Worm (Caenorhabditis elegans) whole organism, L2 larva: ENCODE data around the gene nifk-1.

Experiments used
- C34F6.9 ChIP-seq: fragments of 150-350 bp; optimal IDR thresholded peaks from 2 replicates; lab custom pipeline; 2014; ENCODE audit warnings: missing biosample characterization, missing genetic modification characterization
- F13H6.1 ChIP-seq: sonication (generic microtip); optimal IDR thresholded peaks from 2 replicates; lab custom pipeline; 2016; ENCODE audit warnings: missing genetic modification characterization, missing compliant biosample characterization
- R02D3.7 ChIP-seq: fragments of 150-350 bp; optimal IDR thresholded peaks from 2 replicates; lab custom pipeline; 2014; ENCODE audit warnings: missing biosample characterization, missing genetic modification characterization
- Y55F3AM.14 ChIP-seq: fragments of 200-800 bp; sonication (Bioruptor generic); optimal IDR thresholded peaks from 2 replicates; lab custom pipeline; 2018; ENCODE audit warnings: mild to moderate bottlenecking, missing genetic modification characterization, missing compliant biosample characterization
- ZK546.5 ChIP-seq: sonication (generic microtip); optimal IDR thresholded peaks from 2 replicates; lab custom pipeline; 2017; ENCODE audit warnings: missing biosample characterization, missing genetic modification characterization
- alr-1 ChIP-seq: fragments of 150-350 bp; optimal IDR thresholded peaks from 2 replicates; lab custom pipeline; 2014; ENCODE audit warnings: missing biosample characterization, missing genetic modification characterization
- aly-2 ChIP-seq: fragments of 150-350 bp; optimal IDR thresholded peaks from 2 replicates; lab custom pipeline; 2014; ENCODE audit warnings: missing biosample characterization, missing genetic modification characterization
- ama-1 ChIP-seq: fragments of 150-350 bp; optimal IDR thresholded peaks from 2 replicates; lab custom pipeline; 2018; ENCODE audit warnings: inconsistent platforms
- blmp-1 ChIP-seq: sonication (generic microtip); optimal IDR thresholded peaks from 2 replicates; lab custom pipeline; 2017; ENCODE audit warnings: missing genetic modification characterization, mild to moderate bottlenecking, missing compliant biosample characterization, antibody characterized with exemption, moderate library complexity; ENCODE audit not compliant: insufficient read depth
- ceh-16 ChIP-seq: fragments of 150-350 bp; optimal IDR thresholded peaks from 2 replicates; lab custom pipeline; 2014; ENCODE audit warnings: missing biosample characterization, missing genetic modification characterization
- ceh-82 ChIP-seq: fragments of 150-350 bp; optimal IDR thresholded peaks from 2 replicates; lab custom pipeline; 2014; ENCODE audit warnings: missing biosample characterization, missing genetic modification characterization
- crh-2 ChIP-seq: sonication (generic microtip); optimal IDR thresholded peaks from 2 replicates; lab custom pipeline; 2017; ENCODE audit warnings: missing biosample characterization, missing genetic modification characterization
- dmd-4 ChIP-seq: sonication (generic microtip); optimal IDR thresholded peaks from 2 replicates; lab custom pipeline; 2017; ENCODE audit warnings: missing biosample characterization, missing genetic modification characterization
- egl-27 ChIP-seq: sonication (generic microtip); optimal IDR thresholded peaks from 3 replicates; lab custom pipeline; 2017; ENCODE audit warnings: missing biosample characterization, missing genetic modification reagents, missing genetic modification characterization
- elt-1 ChIP-seq: fragments of 150-350 bp; optimal IDR thresholded peaks from 2 replicates; lab custom pipeline; 2014; ENCODE audit warnings: missing biosample characterization, missing genetic modification characterization
- elt-3 ChIP-seq: sonication (generic microtip); optimal IDR thresholded peaks from 2 replicates; lab custom pipeline; 2017; ENCODE audit warnings: missing biosample characterization, missing genetic modification characterization
- fos-1 ChIP-seq: fragments of 150-350 bp; optimal IDR thresholded peaks from 2 replicates; lab custom pipeline; 2014; ENCODE audit warnings: missing biosample characterization, missing genetic modification characterization
- gmeb-1 ChIP-seq: fragments of 150-350 bp; optimal IDR thresholded peaks from 2 replicates; lab custom pipeline; 2014; ENCODE audit warnings: missing biosample characterization, missing genetic modification characterization
- lin-11 ChIP-seq: fragments of 150-350 bp; sonication (generic microtip); optimal IDR thresholded peaks from 2 replicates; lab custom pipeline; 2014; ENCODE audit warnings: missing biosample characterization, missing genetic modification characterization, inconsistent platforms, mixed read lengths
- lin-13 ChIP-seq: fragments of 150-350 bp; optimal IDR thresholded peaks from 2 replicates; lab custom pipeline; 2014; ENCODE audit warnings: missing biosample characterization, missing genetic modification reagents, missing genetic modification characterization
- lin-39 ChIP-seq: fragments of 150-350 bp; optimal IDR thresholded peaks from 2 replicates; lab custom pipeline; 2014; ENCODE audit warnings: missing biosample characterization, missing genetic modification reagents, missing genetic modification characterization
- lsy-2 ChIP-seq, 2 experiments: fragments of 150-350 bp in 1 of 2; sonication (generic microtip) in 1 of 2; optimal IDR thresholded peaks; 2 replicates each; lab custom pipeline; 2014 to 2017; ENCODE audit warnings: missing biosample characterization in 2 of 2, missing genetic modification characterization in 2 of 2
- mab-5 ChIP-seq: fragments of 150-350 bp; optimal IDR thresholded peaks from 2 replicates; lab custom pipeline; 2014; ENCODE audit warnings: missing biosample characterization, missing genetic modification characterization
- mbf-1 ChIP-seq: sonication (generic microtip); optimal IDR thresholded peaks from 2 replicates; lab custom pipeline; 2017; ENCODE audit warnings: missing biosample characterization, missing genetic modification characterization
- mdl-1 ChIP-seq, 2 experiments: fragments of 150-350 bp in 1 of 2; sonication (generic microtip) in 1 of 2; optimal IDR thresholded peaks; 2 replicates each; lab custom pipeline; 2017; ENCODE audit warnings: missing biosample characterization in 2 of 2, missing genetic modification characterization in 2 of 2
- nhr-10 ChIP-seq: sonication (generic microtip); optimal IDR thresholded peaks from 2 replicates; lab custom pipeline; 2017; ENCODE audit warnings: missing biosample characterization, missing genetic modification characterization
- nhr-11 ChIP-seq: fragments of 150-350 bp; optimal IDR thresholded peaks from 2 replicates; lab custom pipeline; 2014; ENCODE audit warnings: missing biosample characterization, missing genetic modification characterization
- nhr-12 ChIP-seq: fragments of 150-350 bp; optimal IDR thresholded peaks from 2 replicates; lab custom pipeline; 2014; ENCODE audit warnings: missing biosample characterization, missing genetic modification characterization
- nhr-129 ChIP-seq: fragments of 150-350 bp; optimal IDR thresholded peaks from 2 replicates; lab custom pipeline; 2014; ENCODE audit warnings: missing biosample characterization, missing genetic modification characterization
- nhr-21 ChIP-seq: fragments of 150-350 bp; optimal IDR thresholded peaks from 2 replicates; lab custom pipeline; 2014; ENCODE audit warnings: missing biosample characterization, missing genetic modification characterization
- nhr-23 ChIP-seq: fragments of 150-350 bp; optimal IDR thresholded peaks from 2 replicates; lab custom pipeline; 2014; ENCODE audit warnings: missing biosample characterization, missing genetic modification reagents, missing genetic modification characterization
- nhr-237 ChIP-seq: fragments of 150-350 bp; optimal IDR thresholded peaks from 2 replicates; lab custom pipeline; 2014; ENCODE audit warnings: missing biosample characterization, missing genetic modification characterization
- nhr-25 ChIP-seq: fragments of 150-350 bp; sonication (generic microtip); optimal IDR thresholded peaks from 3 replicates; lab custom pipeline; 2014; ENCODE audit warnings: missing biosample characterization, missing genetic modification characterization
- nhr-6 ChIP-seq: fragments of 150-350 bp; optimal IDR thresholded peaks from 2 replicates; lab custom pipeline; 2014; ENCODE audit warnings: missing biosample characterization, missing genetic modification characterization
- nhr-77 ChIP-seq: fragments of 150-350 bp; optimal IDR thresholded peaks from 2 replicates; lab custom pipeline; 2014; ENCODE audit warnings: missing biosample characterization, missing genetic modification characterization
- peb-1 ChIP-seq: fragments of 150-350 bp; optimal IDR thresholded peaks from 2 replicates; lab custom pipeline; 2014; ENCODE audit warnings: missing biosample characterization, missing genetic modification characterization
- sem-4 ChIP-seq: fragments of 150-350 bp; optimal IDR thresholded peaks from 2 replicates; lab custom pipeline; 2014; ENCODE audit warnings: missing biosample characterization, missing genetic modification reagents, missing genetic modification characterization
- skn-1 ChIP-seq: sonication (generic microtip); optimal IDR thresholded peaks from 2 replicates; lab custom pipeline; 2017; ENCODE audit warnings: missing biosample characterization, missing genetic modification characterization
- sma-3 ChIP-seq: sonication (generic microtip); optimal IDR thresholded peaks from 2 replicates; lab custom pipeline; 2016; ENCODE audit warnings: missing genetic modification reagents, missing genetic modification characterization, missing compliant biosample characterization
- sma-9 ChIP-seq, 2 experiments: fragments of 150-350 bp in 1 of 2; sonication (generic microtip) in 1 of 2; optimal IDR thresholded peaks; 2 replicates each; lab custom pipeline; 2014 to 2016; ENCODE audit warnings: missing genetic modification characterization in 2 of 2, mild to moderate bottlenecking in 1 of 2, missing biosample characterization in 1 of 2, missing compliant biosample characterization in 1 of 2, missing genetic modification reagents in 1 of 2, moderate library complexity in 1 of 2
- snpc-4 ChIP-seq: fragments of 150-350 bp; optimal IDR thresholded peaks from 2 replicates; lab custom pipeline; 2014; ENCODE audit warnings: missing biosample characterization, missing genetic modification characterization
- unc-39 ChIP-seq: fragments of 150-350 bp; optimal IDR thresholded peaks from 2 replicates; lab custom pipeline; 2014; ENCODE audit warnings: missing biosample characterization, missing genetic modification characterization
- unc-55 ChIP-seq: fragments of 150-350 bp; sonication (generic microtip); optimal IDR thresholded peaks from 3 replicates; lab custom pipeline; 2014; ENCODE audit warnings: missing biosample characterization, missing genetic modification reagents, missing genetic modification characterization
- unc-62 ChIP-seq: fragments of 150-350 bp; optimal IDR thresholded peaks from 2 replicates; lab custom pipeline; 2014; ENCODE audit warnings: missing biosample characterization, missing genetic modification reagents, missing genetic modification characterization
- zag-1 ChIP-seq: fragments of 150-350 bp; optimal IDR thresholded peaks from 2 replicates; lab custom pipeline; 2014; ENCODE audit warnings: missing biosample characterization, missing genetic modification characterization
- ztf-1 ChIP-seq: fragments of 200-800 bp; sonication (Bioruptor generic); conservative IDR thresholded peaks from 2 replicates; pipeline ENCODE4 v1.3.6; 2022; ENCODE audit warnings: missing genetic modification characterization, missing compliant biosample characterization
- ztf-11 ChIP-seq: sonication (generic microtip); optimal IDR thresholded peaks from 2 replicates; lab custom pipeline; 2017; ENCODE audit warnings: missing biosample characterization, missing genetic modification characterization
- ztf-4 ChIP-seq: fragments of 150-350 bp; optimal IDR thresholded peaks from 2 replicates; lab custom pipeline; 2014; ENCODE audit warnings: missing biosample characterization, missing genetic modification characterization

The nifk-1 gene

ce11 chrIII:4649811-4650544, 43.1 kb downstream of the nifk-1 start, which contains the start of gene ppm-2 (continued):
- TF ChIP-seq mdl-1 (tag; optimal IDR thresholded peaks at IDR 0.05; lab: Kevin White, UChicago) (no peak), lin-13 (GFP tag; lab: Kevin White, UChicago) (no peak), mab-5 (tag; lab: Kevin White, UChicago) (no peak)

- TF ChIP-seq Y55F3AM.14 (GFP tag; lab: Kevin White, UChicago) (peak; percentile 91), alr-1 (tag; lab: Kevin White, UChicago) (no peak), lin-13 (GFP tag; lab: Kevin White, UChicago) (peak; percentile 81), mdl-1 (tag; optimal IDR thresholded peaks at IDR 0.05; lab: Kevin White, UChicago) (peak; percentile 99), ceh-82 (tag; lab: Kevin White, UChicago) (peak; percentile 39), ztf-4 (tag; lab: Kevin White, UChicago) (peak; percentile 54), peb-1 (no peak), nhr-6 (peak; percentile 88), ceh-16 (tag; lab: Kevin White, UChicago) (no peak), mab-5 (tag; lab: Kevin White, UChicago) (peak; percentile 58), nhr-129 (tag; lab: Kevin White, UChicago) (peak; percentile 97), nhr-21 (tag; lab: Kevin White, UChicago) (peak; percentile 98), zag-1 (tag; lab: Kevin White, UChicago) (peak; percentile 86), unc-62 (GFP tag; lab: Kevin White, UChicago) (no peak), gmeb-1 (tag; lab: Kevin White, UChicago) (peak; percentile 81), ztf-11 (no peak), elt-3 (tag; lab: Kevin White, UChicago) (no peak), blmp-1 (tag; lab: Kevin White, UChicago) (peak; percentile 89), ztf-1 (GFP tag; lab: Robert Waterston, UW) (no peak), nhr-237 (tag; lab: Kevin White, UChicago) (no peak), ama-1 (lab: Kevin White, UChicago) (no peak), lin-11 (peak; percentile 94), ZK546.5 (tag; lab: Kevin White, UChicago) (no peak), fos-1 (peak; percentile 98), F13H6.1 (tag; lab: Kevin White, UChicago) (peak; percentile 98), unc-39 (tag; lab: Kevin White, UChicago) (no peak), snpc-4 (tag; lab: Kevin White, UChicago) (peak; percentile 55), C34F6.9 (peak; percentile 99), skn-1 (tag; lab: Kevin White, UChicago) (peak; percentile 65), unc-55 (GFP tag; lab: Kevin White, UChicago) (peak; percentile 89), aly-2 (no peak), R02D3.7 (tag; lab: Kevin White, UChicago) (no peak), egl-27 (peak; percentile 94), lin-39 (tag; lab: Kevin White, UChicago) (no peak), lsy-2 (tag; optimal IDR thresholded peaks at IDR 0.05; lab: Kevin White, UChicago) (peak; percentile 41 to 93), dmd-4 (no peak), nhr-25 (tag; lab: Kevin White, UChicago) (peak; percentile 96), nhr-12 (tag; lab: Kevin White, UChicago) (peak; percentile 13), sma-9 (GFP tag; optimal IDR thresholded peaks at IDR 0.05; lab: Kevin White, UChicago) (peak; percentile 99), sma-9 (tag; optimal IDR thresholded peaks at IDR 0.05; lab: Kevin White, UChicago) (peak; percentile 87), nhr-23 (tag; lab: Kevin White, UChicago) (no peak), sem-4 (tag; lab: Kevin White, UChicago) (peak; percentile 95), elt-1 (no peak), crh-2 (peak; percentile 92), sma-3 (GFP tag; lab: Kevin White, UChicago) (peak; percentile 97), nhr-10 (tag; lab: Kevin White, UChicago) (peak; percentile 7), mbf-1 (tag; lab: Kevin White, UChicago) (no peak), nhr-77 (tag; lab: Kevin White, UChicago) (no peak), nhr-11 (tag; lab: Kevin White, UChicago) (no peak)
Measured at ce11 chrIII:4649363-4649768, 43.7 kb downstream of the nifk-1 start.
